Worm (Caenorhabditis elegans) whole organism, L4 larva: ENCODE data around the gene Y81B9A.4.

Source experiments
- D1046.2 ChIP-seq: fragments of 200-800 bp; sonication (Bioruptor generic); IDR thresholded peaks from 2 replicates; pipeline ENCODE4 v1.3.6; 2022; ENCODE audit warnings: missing genetic modification characterization, missing compliant biosample characterization
- R02D3.7 ChIP-seq: fragments of 150-350 bp; sonication (generic microtip); optimal IDR thresholded peaks from 3 replicates; lab custom pipeline; 2014; ENCODE audit warnings: missing biosample characterization, missing genetic modification characterization
- T26A8.4 ChIP-seq: fragments of 200-800 bp; sonication (Bioruptor generic); IDR thresholded peaks from 2 replicates; pipeline ENCODE4 v1.3.6; 2022; ENCODE audit warnings: missing genetic modification characterization, missing compliant biosample characterization
- Y75B8A.6 ChIP-seq: fragments of 200-800 bp; sonication (Bioruptor generic); IDR thresholded peaks from 2 replicates; pipeline ENCODE4 v1.3.6; 2022; ENCODE audit warnings: missing genetic modification reagents, missing genetic modification characterization, missing compliant biosample characterization
- ZK546.5 ChIP-seq, 2 experiments: sonication (generic microtip); optimal IDR thresholded peaks; 2 replicates each; lab custom pipeline; 2017; ENCODE audit warnings: missing biosample characterization in 2 of 2, missing genetic modification characterization in 2 of 2
- aha-1 ChIP-seq: fragments of 150-350 bp; peaks from one replicate; lab custom pipeline; 2014; ENCODE audit warnings: missing biosample characterization, missing genetic modification characterization
- ama-1 ChIP-seq: fragments of 150-350 bp; optimal IDR thresholded peaks from 2 replicates; lab custom pipeline; 2014; ENCODE audit warnings: inconsistent platforms, mixed read lengths
- arid-1 ChIP-seq: fragments of 200-800 bp; sonication (Bioruptor generic); conservative IDR thresholded peaks from 2 replicates; pipeline ENCODE4 v1.3.6; 2022; ENCODE audit warnings: missing genetic modification reagents, missing genetic modification characterization, missing compliant biosample characterization
- attf-4 ChIP-seq: sonication (generic microtip); optimal IDR thresholded peaks from 3 replicates; lab custom pipeline; 2017; ENCODE audit warnings: missing biosample characterization, missing genetic modification characterization
- ceh-28 ChIP-seq: fragments of 150-350 bp; optimal IDR thresholded peaks from 2 replicates; lab custom pipeline; 2014; ENCODE audit warnings: missing biosample characterization, missing genetic modification reagents, missing genetic modification characterization
- ceh-44 ChIP-seq: fragments of 200-800 bp; sonication (Bioruptor generic); IDR thresholded peaks from 2 replicates; pipeline ENCODE4 v1.3.6; 2022; ENCODE audit warnings: missing genetic modification reagents, missing genetic modification characterization, missing compliant biosample characterization
- ceh-82 ChIP-seq: sonication (generic microtip); optimal IDR thresholded peaks from 2 replicates; lab custom pipeline; 2017; ENCODE audit warnings: missing biosample characterization, missing genetic modification characterization
- ces-1 ChIP-seq: fragments of 150-350 bp; sonication (generic microtip); optimal IDR thresholded peaks from 4 replicates; lab custom pipeline; 2014; ENCODE audit warnings: missing biosample characterization, missing genetic modification reagents, missing genetic modification characterization
- daf-16 ChIP-seq, 3 experiments: sonication (generic microtip); optimal IDR thresholded peaks; 2 replicates each; lab custom pipeline; 2016 to 2017; ENCODE audit warnings: missing genetic modification characterization in 3 of 3, missing genetic modification reagents in 3 of 3, mild to moderate bottlenecking in 2 of 3, missing compliant biosample characterization in 2 of 3, missing biosample characterization in 1 of 3, moderate library complexity in 1 of 3
- daf-19 ChIP-seq: fragments of 200-800 bp; sonication (Bioruptor generic); conservative IDR thresholded peaks from 2 replicates; pipeline ENCODE4 v1.3.6; 2022; ENCODE audit warnings: missing genetic modification characterization, missing compliant biosample characterization
- dmd-6 ChIP-seq: fragments of 200-800 bp; sonication (Bioruptor generic); IDR thresholded peaks from 2 replicates; pipeline ENCODE4 v1.3.6; 2022; ENCODE audit warnings: missing genetic modification reagents, missing genetic modification characterization, missing compliant biosample characterization
- dmd-8 ChIP-seq: fragments of 200-800 bp; sonication (Bioruptor generic); IDR thresholded peaks from 2 replicates; pipeline ENCODE4 v1.3.6; 2022; ENCODE audit warnings: missing genetic modification characterization, missing compliant biosample characterization
- dmd-9 ChIP-seq: fragments of 200-800 bp; sonication (Bioruptor generic); IDR thresholded peaks from 2 replicates; pipeline ENCODE4 v1.3.6; 2022; ENCODE audit warnings: missing genetic modification reagents, missing genetic modification characterization, missing compliant biosample characterization
- duxl-1 ChIP-seq: sonication (generic microtip); optimal IDR thresholded peaks from 2 replicates; lab custom pipeline; 2016; ENCODE audit warnings: mild to moderate bottlenecking, missing genetic modification characterization, moderate library complexity, missing compliant biosample characterization; ENCODE audit not compliant: poor library complexity
- egl-27 ChIP-seq: sonication (generic microtip); optimal IDR thresholded peaks from 3 replicates; lab custom pipeline; 2017; ENCODE audit warnings: missing biosample characterization, missing genetic modification reagents, missing genetic modification characterization
- fos-1 ChIP-seq: fragments of 150-350 bp; optimal IDR thresholded peaks from 2 replicates; lab custom pipeline; 2014; ENCODE audit warnings: missing biosample characterization, missing genetic modification characterization
- hif-1 ChIP-seq, 2 experiments: sonication (generic microtip); optimal IDR thresholded peaks; 2 replicates each; lab custom pipeline; 2016 to 2017; ENCODE audit warnings: missing compliant biosample characterization in 2 of 2, missing genetic modification characterization in 2 of 2, missing genetic modification reagents in 2 of 2, missing genotype in 2 of 2, mild to moderate bottlenecking in 1 of 2
- hlh-30 ChIP-seq: sonication (generic microtip); optimal IDR thresholded peaks from 2 replicates; lab custom pipeline; 2017; ENCODE audit warnings: antibody characterized with exemption, mild to moderate bottlenecking, missing genetic modification characterization, missing compliant biosample characterization; ENCODE audit not compliant: insufficient read depth
- hmg-1.1 ChIP-seq: fragments of 200-800 bp; sonication (Bioruptor generic); IDR thresholded peaks from 2 replicates; pipeline ENCODE4 v1.3.6; 2022; ENCODE audit warnings: missing genetic modification reagents, missing genetic modification characterization, missing compliant biosample characterization
- lim-7 ChIP-seq: fragments of 200-800 bp; sonication (Bioruptor generic); IDR thresholded peaks from 2 replicates; pipeline ENCODE4 v1.3.6; 2022; ENCODE audit warnings: missing genetic modification characterization, missing compliant biosample characterization
- madf-5 ChIP-seq, 2 experiments: fragments of 200-800 bp; sonication (Bioruptor generic); IDR thresholded peaks; 2 replicates each; pipeline ENCODE4 v1.3.6; 2022; ENCODE audit warnings: missing compliant biosample characterization in 2 of 2, missing genetic modification characterization in 2 of 2
- madf-9 ChIP-seq: fragments of 200-800 bp; sonication (Bioruptor generic); conservative IDR thresholded peaks from 2 replicates; pipeline ENCODE4 v1.3.6; 2022; ENCODE audit warnings: missing genetic modification reagents, missing genetic modification characterization, missing compliant biosample characterization
- mdt-29 ChIP-seq: fragments of 200-800 bp; sonication (Bioruptor generic); IDR thresholded peaks from 2 replicates; pipeline ENCODE4 v1.3.6; 2022; ENCODE audit warnings: missing genetic modification reagents, missing genetic modification characterization, missing compliant biosample characterization
- mep-1 ChIP-seq: fragments of 150-350 bp; sonication (generic microtip); optimal IDR thresholded peaks from 3 replicates; lab custom pipeline; 2014; ENCODE audit warnings: missing biosample characterization, missing genetic modification characterization
- mes-2 ChIP-seq: sonication (generic microtip); optimal IDR thresholded peaks from 2 replicates; lab custom pipeline; 2016; ENCODE audit warnings: missing genotype, mild to moderate bottlenecking, missing genetic modification characterization, missing compliant biosample characterization; ENCODE audit not compliant: poor library complexity, severe bottlenecking
- mxl-3 ChIP-seq: fragments of 200-800 bp; sonication (Bioruptor generic); optimal IDR thresholded peaks from 2 replicates; lab custom pipeline; 2018; ENCODE audit warnings: mild to moderate bottlenecking, missing genetic modification characterization, missing compliant biosample characterization
- nhr-10 ChIP-seq: fragments of 150-350 bp; optimal IDR thresholded peaks from 2 replicates; lab custom pipeline; 2014; ENCODE audit warnings: missing biosample characterization, missing genetic modification characterization
- nhr-102 ChIP-seq: sonication (generic microtip); optimal IDR thresholded peaks from 2 replicates; lab custom pipeline; 2016; ENCODE audit warnings: mild to moderate bottlenecking, missing genetic modification characterization, moderate library complexity, missing compliant biosample characterization
- nhr-25 ChIP-seq: sonication (generic microtip); optimal IDR thresholded peaks from 2 replicates; lab custom pipeline; 2017; ENCODE audit warnings: missing genetic modification characterization, mild to moderate bottlenecking, missing compliant biosample characterization, antibody characterized with exemption, moderate library complexity, borderline replicate concordance; ENCODE audit not compliant: insufficient read depth
- nhr-41 ChIP-seq: fragments of 200-800 bp; sonication (Bioruptor generic); IDR thresholded peaks from 2 replicates; pipeline ENCODE4 v1.3.6; 2022; ENCODE audit warnings: missing genetic modification reagents, missing genetic modification characterization, missing compliant biosample characterization
- nhr-48 ChIP-seq: sonication (generic microtip); optimal IDR thresholded peaks from 2 replicates; lab custom pipeline; 2016; ENCODE audit warnings: mild to moderate bottlenecking, missing genetic modification characterization, missing compliant biosample characterization
- nhr-6 ChIP-seq: fragments of 150-350 bp; optimal IDR thresholded peaks from 2 replicates; lab custom pipeline; 2014; ENCODE audit warnings: missing biosample characterization, missing genetic modification characterization
- nhr-77 ChIP-seq: fragments of 150-350 bp; optimal IDR thresholded peaks from 2 replicates; lab custom pipeline; 2014; ENCODE audit warnings: missing biosample characterization, missing genetic modification characterization
- php-3 ChIP-seq: fragments of 200-800 bp; sonication (Bioruptor generic); IDR thresholded peaks from 2 replicates; pipeline ENCODE4 v1.3.6; 2022; ENCODE audit warnings: missing genetic modification reagents, missing genetic modification characterization, missing compliant biosample characterization
- sdz-12 ChIP-seq: fragments of 200-800 bp; sonication (Bioruptor generic); optimal IDR thresholded peaks from 2 replicates; lab custom pipeline; 2018; ENCODE audit warnings: mild to moderate bottlenecking, missing genetic modification characterization, missing compliant biosample characterization
- set-16 ChIP-seq: fragments of 200-800 bp; sonication (Bioruptor generic); IDR thresholded peaks from 2 replicates; pipeline ENCODE4 v1.3.6; 2022; ENCODE audit warnings: missing genetic modification reagents, missing genetic modification characterization, missing compliant biosample characterization
- snpc-1.2 ChIP-seq: fragments of 200-800 bp; sonication (Bioruptor generic); IDR thresholded peaks from 2 replicates; pipeline ENCODE4 v1.3.6; 2022; ENCODE audit warnings: missing genetic modification reagents, missing genetic modification characterization, missing compliant biosample characterization
- spr-3 ChIP-seq: fragments of 200-800 bp; sonication (Bioruptor generic); optimal IDR thresholded peaks from 2 replicates; lab custom pipeline; 2018; ENCODE audit warnings: mild to moderate bottlenecking, missing genetic modification characterization, missing compliant biosample characterization
- tra-1 ChIP-seq: fragments of 200-800 bp; sonication (Bioruptor generic); IDR thresholded peaks from 2 replicates; pipeline ENCODE4 v1.3.6; 2022; ENCODE audit warnings: missing genetic modification reagents, missing genetic modification characterization, missing compliant biosample characterization
- vab-7 ChIP-seq: fragments of 200-800 bp; sonication (Bioruptor generic); IDR thresholded peaks from 2 replicates; pipeline ENCODE4 v1.3.6; 2022; ENCODE audit warnings: missing genetic modification reagents, missing genetic modification characterization, missing compliant biosample characterization
- zag-1 ChIP-seq: fragments of 150-350 bp; optimal IDR thresholded peaks from 2 replicates; lab custom pipeline; 2014; ENCODE audit warnings: missing biosample characterization, missing genetic modification characterization
- zfp-2 ChIP-seq: sonication (generic microtip); optimal IDR thresholded peaks from 2 replicates; lab custom pipeline; 2016; ENCODE audit warnings: mild to moderate bottlenecking, missing genetic modification characterization, missing compliant biosample characterization
- zfp-3 ChIP-seq: fragments of 200-800 bp; sonication (Bioruptor generic); conservative IDR thresholded peaks from 2 replicates; pipeline ENCODE4 v1.3.6; 2022; ENCODE audit warnings: missing genetic modification reagents, missing genetic modification characterization, missing compliant biosample characterization
- zip-11 ChIP-seq: fragments of 200-800 bp; sonication (Bioruptor generic); IDR thresholded peaks from 2 replicates; pipeline ENCODE4 v1.3.6; 2022; ENCODE audit warnings: missing genetic modification characterization, missing compliant biosample characterization
- zip-2 ChIP-seq: fragments of 150-350 bp; optimal IDR thresholded peaks from 2 replicates; lab custom pipeline; 2014; ENCODE audit warnings: missing biosample characterization, missing genetic modification characterization
- ztf-7 ChIP-seq: fragments of 150-350 bp; optimal IDR thresholded peaks from 2 replicates; lab custom pipeline; 2014; ENCODE audit warnings: missing biosample characterization, missing genetic modification characterization

Y81B9A.4 gene

DNA sequence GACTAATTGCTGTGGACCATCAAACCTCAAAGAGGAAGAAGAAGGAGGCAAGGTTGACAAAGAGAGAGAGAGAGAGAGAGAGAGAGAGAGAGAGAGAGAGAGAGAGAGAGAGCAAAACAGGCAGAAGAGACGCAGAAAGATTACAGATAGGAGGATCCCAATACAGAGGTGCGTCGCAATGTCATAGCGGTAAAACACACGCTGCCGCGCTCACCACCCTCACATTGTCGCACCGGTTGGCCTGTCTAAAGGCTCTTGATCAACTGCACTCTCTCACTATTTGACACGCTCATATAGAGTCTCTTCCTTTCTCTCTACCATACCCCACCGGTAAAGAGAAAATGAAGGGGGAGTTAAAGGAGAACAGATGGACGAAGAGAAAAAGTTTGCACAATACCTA lies 44.5 kb upstream of the Y81B9A.4 start (continued):
- TF ChIP-seq ztf-7 = peak; percentile 16
- no peak for TF ChIP-seq spr-3 (GFP tag; lab: Kevin White, UChicago)
- TF ChIP-seq mxl-3 = peak; percentile 95
- TF ChIP-seq arid-1 = 0 out of 2 replicates have a peak, but pooled peaks have one; percentile 41
- peak; percentile 34; the same call in 1 of the 2 replicates for TF ChIP-seq tra-1 (GFP tag; lab: Robert Waterston, UW)
- no peak for TF ChIP-seq sdz-12
- no peak for TF ChIP-seq dmd-9
- TF ChIP-seq hmg-1.1 (GFP tag; lab: Robert Waterston, UW) = peak; percentile 37; the same call in 1 of the 2 replicates
- TF ChIP-seq Y75B8A.6 (GFP tag; lab: Robert Waterston, UW) = no peak
- TF ChIP-seq nhr-77 (tag; lab: Kevin White, UChicago) = no peak
- peak; percentile 64 for TF ChIP-seq mep-1
- no peak for TF ChIP-seq zip-2 (tag; lab: Kevin White, UChicago)
- peak; percentile 38 for TF ChIP-seq nhr-25 (tag; lab: Kevin White, UChicago)
- no peak for TF ChIP-seq R02D3.7 (tag; lab: Kevin White, UChicago)
- TF ChIP-seq attf-4 (tag; lab: Kevin White, UChicago) = no peak
- TF ChIP-seq dmd-8 (GFP tag; lab: Robert Waterston, UW) = no peak
- TF ChIP-seq ama-1 (lab: Kevin White, UChicago) = no peak
- TF ChIP-seq zip-11 = no peak
- TF ChIP-seq snpc-1.2 (GFP tag; lab: Robert Waterston, UW) = no peak
- TF ChIP-seq hif-1 (tag; optimal IDR thresholded peaks at IDR 0.05; lab: Kevin White, UChicago) = no peak
- peak; percentile 63; the same call in 1 of the 2 replicates for TF ChIP-seq set-16 (GFP tag; lab: Robert Waterston, UW)
- TF ChIP-seq fos-1 (tag; lab: Kevin White, UChicago) = no peak
- no peak for TF ChIP-seq D1046.2 (GFP tag; lab: Robert Waterston, UW)
- peak; percentile 35 for TF ChIP-seq mes-2
- TF ChIP-seq zfp-3 (GFP tag; lab: Robert Waterston, UW) = no peak
- TF ChIP-seq nhr-10 = no peak
- no peak for TF ChIP-seq nhr-102
- peak; percentile 56 for TF ChIP-seq dmd-6 (GFP tag; lab: Robert Waterston, UW)
- no peak for TF ChIP-seq vab-7
- no peak for TF ChIP-seq duxl-1
- peak; percentile 3 for TF ChIP-seq nhr-48 (tag; lab: Kevin White, UChicago)
- TF ChIP-seq mdt-29 (GFP tag; lab: Robert Waterston, UW) = no peak
- no peak for TF ChIP-seq zag-1
- TF ChIP-seq nhr-41 (GFP tag; lab: Robert Waterston, UW) = no peak
- TF ChIP-seq ces-1 (GFP tag; lab: Kevin White, UChicago) = no peak
- no peak for TF ChIP-seq ZK546.5 (tag; optimal IDR thresholded peaks at IDR 0.05; lab: Kevin White, UChicago)
- no peak for TF ChIP-seq daf-16 (GFP tag; optimal IDR thresholded peaks at IDR 0.05; lab: Kevin White, UChicago)
- peak; percentile 44 for TF ChIP-seq daf-16 (tag; optimal IDR thresholded peaks at IDR 0.05; lab: Kevin White, UChicago)

DNA sequence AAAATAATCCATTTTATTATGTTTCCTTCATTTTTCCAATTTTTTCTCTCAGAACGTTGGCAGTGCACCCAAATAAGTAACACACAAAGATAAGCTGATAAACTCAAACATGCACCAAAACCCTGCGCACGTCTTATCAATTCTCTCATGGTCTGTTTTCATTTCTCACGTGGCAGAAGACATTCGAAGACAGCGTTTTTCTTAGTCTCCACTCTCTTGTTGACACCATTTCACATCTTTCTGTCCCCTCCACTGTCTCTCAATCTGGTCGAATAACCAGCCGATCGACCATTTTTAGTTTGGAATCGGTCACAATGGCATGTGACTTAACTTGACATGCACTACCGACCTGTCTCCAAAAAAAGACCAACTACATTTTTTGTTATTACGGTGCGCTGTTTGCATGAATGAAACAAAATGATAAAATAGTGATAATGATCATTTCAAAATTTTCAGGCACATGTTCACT lies 33.2 kb upstream of the Y81B9A.4 start, which contains the start of gene C35B8.3:
C35B8.3 (plus strand) TSS at position 51 of the 469 bp plus-strand sequence.
- TF ChIP-seq dmd-6 (GFP tag; lab: Robert Waterston, UW) = peak; percentile 82
- TF ChIP-seq egl-27 (tag; lab: Kevin White, UChicago) = no peak
- no peak for TF ChIP-seq ceh-28
- no peak for TF ChIP-seq madf-5 (GFP tag; IDR thresholded peaks at IDR 0.05; lab: Robert Waterston, UW)
- peak; percentile 35 for TF ChIP-seq nhr-102
- TF ChIP-seq ZK546.5 (tag; optimal IDR thresholded peaks at IDR 0.05; lab: Kevin White, UChicago) = no peak
- peak; percentile 31 for TF ChIP-seq mep-1
- no peak for TF ChIP-seq lim-7
- no peak for TF ChIP-seq zag-1
- TF ChIP-seq zfp-2 (tag; lab: Kevin White, UChicago) = no peak
- TF ChIP-seq hlh-30 (tag; lab: Kevin White, UChicago) = peak; percentile 84
- TF ChIP-seq aha-1 = peak; percentile 97
- TF ChIP-seq nhr-6 (tag; lab: Kevin White, UChicago) = no peak
- TF ChIP-seq snpc-1.2 (GFP tag; lab: Robert Waterston, UW) = no peak
- TF ChIP-seq sdz-12 = no peak
- no peak for TF ChIP-seq madf-9 (GFP tag; lab: Robert Waterston, UW)
- TF ChIP-seq daf-19 = no peak
- TF ChIP-seq ceh-44 (GFP tag; lab: Robert Waterston, UW) = no peak
- TF ChIP-seq php-3 (GFP tag; lab: Robert Waterston, UW) = no peak
- TF ChIP-seq ceh-82 = no peak
- TF ChIP-seq T26A8.4 = no peak
- TF ChIP-seq tra-1 (GFP tag; lab: Robert Waterston, UW) = 0 out of 2 replicates have a peak, but pooled peaks have one; percentile 39
- no peak for TF ChIP-seq attf-4 (tag; lab: Kevin White, UChicago)
